Fruit fly (Drosophila melanogaster): ENCODE data around the gene dome.

dm6 chrX:19679207-19679606, 4.1 kb downstream of the dome start:
- TF ChIP-seq Sox102F (GFP tag; optimal IDR thresholded peaks at IDR 0.05) (no peak), Lpt (GFP tag; optimal IDR thresholded peaks at IDR 0.05) (no peak), CG3032 (tag; optimal IDR thresholded peaks at IDR 0.05) (no peak), CG6854 (GFP tag; optimal IDR thresholded peaks at IDR 0.05) (no peak)
